Worm (Caenorhabditis elegans) whole organism, L3 larva: ENCODE results near the gene srz-25.

Experiments used
- R02D3.7 ChIP-seq: fragments of 150-350 bp; optimal IDR thresholded peaks from 2 replicates; lab custom pipeline; 2014; ENCODE audit warnings: missing biosample characterization, missing genetic modification characterization
- aly-2 ChIP-seq: fragments of 150-350 bp; optimal IDR thresholded peaks from 2 replicates; lab custom pipeline; 2014; ENCODE audit warnings: missing biosample characterization, missing genetic modification characterization
- ama-1 ChIP-seq: fragments of 150-350 bp; optimal IDR thresholded peaks from 2 replicates; lab custom pipeline; 2018
- ceh-82 ChIP-seq: fragments of 150-350 bp; optimal IDR thresholded peaks from 2 replicates; lab custom pipeline; 2014; ENCODE audit warnings: missing biosample characterization, missing genetic modification characterization
- ceh-9 ChIP-seq: sonication (generic microtip); optimal IDR thresholded peaks from 2 replicates; lab custom pipeline; 2018; ENCODE audit warnings: missing biosample characterization, missing genetic modification characterization
- daf-12 ChIP-seq: fragments of 150-350 bp; optimal IDR thresholded peaks from 2 replicates; lab custom pipeline; 2014; ENCODE audit warnings: missing biosample characterization, missing genetic modification reagents, missing genetic modification characterization
- egl-27 ChIP-seq: sonication (generic microtip); optimal IDR thresholded peaks from 4 replicates; lab custom pipeline; 2017; ENCODE audit warnings: missing biosample characterization, missing genetic modification reagents, missing genetic modification characterization
- elt-1 ChIP-seq: fragments of 150-350 bp; optimal IDR thresholded peaks from 2 replicates; lab custom pipeline; 2014; ENCODE audit warnings: missing biosample characterization, missing genetic modification characterization
- elt-2 ChIP-seq: sonication (generic microtip); optimal IDR thresholded peaks from 2 replicates; lab custom pipeline; 2016; ENCODE audit warnings: missing genetic modification reagents, mild to moderate bottlenecking, missing genetic modification characterization, missing compliant biosample characterization
- elt-3 ChIP-seq, 3 experiments: fragments of 150-350 bp in 1 of 3; sonication (generic microtip) in 2 of 3; optimal IDR thresholded peaks; 2 replicates in 2 of 3; 4 replicates in 1 of 3; lab custom pipeline; 2014 to 2017; ENCODE audit warnings: missing biosample characterization in 3 of 3, missing genetic modification characterization in 3 of 3
- fkh-10 ChIP-seq: sonication (generic microtip); optimal IDR thresholded peaks from 2 replicates; lab custom pipeline; 2017; ENCODE audit warnings: missing biosample characterization, missing genetic modification reagents, missing genetic modification characterization
- fkh-2 ChIP-seq: fragments of 150-350 bp; optimal IDR thresholded peaks from 2 replicates; lab custom pipeline; 2014; ENCODE audit warnings: missing biosample characterization, missing genetic modification reagents, missing genetic modification characterization
- fos-1 ChIP-seq: fragments of 150-350 bp; optimal IDR thresholded peaks from 2 replicates; lab custom pipeline; 2014; ENCODE audit warnings: missing biosample characterization, missing genetic modification characterization
- lin-15B ChIP-seq: fragments of 150-350 bp; optimal IDR thresholded peaks from 2 replicates; lab custom pipeline; 2014; ENCODE audit warnings: missing biosample characterization, missing genetic modification characterization
- lin-39 ChIP-seq: fragments of 150-350 bp; optimal IDR thresholded peaks from 2 replicates; lab custom pipeline; 2018; ENCODE audit warnings: missing biosample characterization, missing genetic modification reagents, missing genetic modification characterization
- lsy-12 ChIP-seq: sonication (generic microtip); optimal IDR thresholded peaks from 2 replicates; lab custom pipeline; 2016; ENCODE audit warnings: mild to moderate bottlenecking, missing genetic modification characterization, missing compliant biosample characterization
- mdl-1 ChIP-seq: fragments of 150-350 bp; optimal IDR thresholded peaks from 2 replicates; lab custom pipeline; 2014; ENCODE audit warnings: missing biosample characterization, missing genetic modification characterization
- nfya-1 ChIP-seq: sonication (generic microtip); optimal IDR thresholded peaks from 2 replicates; lab custom pipeline; 2017; ENCODE audit warnings: missing genetic modification characterization, mild to moderate bottlenecking, missing compliant biosample characterization, antibody characterized with exemption, moderate library complexity; ENCODE audit not compliant: insufficient read depth
- nhr-11 ChIP-seq: fragments of 150-350 bp; optimal IDR thresholded peaks from 2 replicates; lab custom pipeline; 2014; ENCODE audit warnings: missing biosample characterization, missing genetic modification characterization
- nhr-23 ChIP-seq: fragments of 150-350 bp; optimal IDR thresholded peaks from 2 replicates; lab custom pipeline; 2014; ENCODE audit warnings: missing biosample characterization, missing genetic modification reagents, missing genetic modification characterization
- nhr-28 ChIP-seq: fragments of 150-350 bp; optimal IDR thresholded peaks from 2 replicates; lab custom pipeline; 2014; ENCODE audit warnings: missing biosample characterization, missing genetic modification characterization
- nhr-43 ChIP-seq: sonication (generic microtip); optimal IDR thresholded peaks from 2 replicates; lab custom pipeline; 2016; ENCODE audit warnings: mild to moderate bottlenecking, missing genetic modification characterization, missing compliant biosample characterization; ENCODE audit not compliant: poor library complexity, severe bottlenecking
- nhr-67 ChIP-seq: fragments of 150-350 bp; optimal IDR thresholded peaks from 2 replicates; lab custom pipeline; 2014; ENCODE audit warnings: missing biosample characterization, missing genetic modification characterization
- nhr-76 ChIP-seq: fragments of 150-350 bp; sonication (generic microtip); optimal IDR thresholded peaks from 5 replicates; lab custom pipeline; 2014; ENCODE audit warnings: missing biosample characterization, missing genetic modification characterization
- nhr-77 ChIP-seq: fragments of 150-350 bp; optimal IDR thresholded peaks from 2 replicates; lab custom pipeline; 2014; ENCODE audit warnings: missing biosample characterization, missing genetic modification characterization
- pqm-1 ChIP-seq: fragments of 150-350 bp; optimal IDR thresholded peaks from 2 replicates; lab custom pipeline; 2017; ENCODE audit warnings: missing biosample characterization, missing genetic modification characterization, inconsistent platforms
- tbx-2 ChIP-seq: sonication (generic microtip); optimal IDR thresholded peaks from 2 replicates; lab custom pipeline; 2016; ENCODE audit warnings: mild to moderate bottlenecking, missing genetic modification characterization, missing compliant biosample characterization
- unc-39 ChIP-seq: sonication (generic microtip); optimal IDR thresholded peaks from 4 replicates; lab custom pipeline; 2017; ENCODE audit warnings: missing biosample characterization, missing genetic modification characterization
- unc-62 ChIP-seq: fragments of 150-350 bp; sonication (generic microtip); optimal IDR thresholded peaks from 4 replicates; lab custom pipeline; 2014; ENCODE audit warnings: missing biosample characterization, missing genetic modification reagents, missing genetic modification characterization
- ztf-4 ChIP-seq: fragments of 150-350 bp; optimal IDR thresholded peaks from 2 replicates; lab custom pipeline; 2014; ENCODE audit warnings: missing biosample characterization, missing genetic modification characterization

srz-25 gene

ce11 chrV:17506289-17506688, 34.1 kb upstream of the srz-25 start, which contains the start of gene srw-31:
Gene srw-31, plus strand, starts transcription at chrV:17506589.
- TF ChIP-seq unc-62 (GFP tag; lab: Kevin White, UChicago) = no peak
- no peak for TF ChIP-seq fkh-2 (tag; lab: Kevin White, UChicago)
- no peak for TF ChIP-seq nhr-11
- no peak for TF ChIP-seq ama-1 (lab: Kevin White, UChicago)
- TF ChIP-seq nhr-43 (tag; lab: Kevin White, UChicago) = no peak
- TF ChIP-seq lin-39 = no peak
- TF ChIP-seq R02D3.7 (tag; lab: Kevin White, UChicago) = no peak

DNA sequence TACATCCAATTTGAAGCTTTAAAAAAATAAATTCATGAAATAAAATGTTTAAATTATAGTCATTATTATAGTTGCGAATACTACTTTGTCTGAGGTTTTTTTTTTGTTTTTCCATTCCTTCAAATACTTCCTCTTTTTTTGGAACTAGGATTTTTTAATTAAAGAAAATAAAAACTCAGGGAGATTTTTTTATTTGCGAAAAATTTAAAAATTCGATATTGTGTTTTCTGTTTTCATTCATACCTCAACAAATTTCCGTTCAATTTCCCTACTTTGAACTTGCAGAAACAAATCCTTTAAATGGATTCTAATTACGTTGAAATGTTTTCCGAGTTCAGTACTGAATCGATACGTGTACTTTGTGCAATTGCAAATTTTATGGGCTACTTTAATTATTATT, 31.9 kb upstream of the srz-25 start, which contains the start of gene srw-32:
TSS of gene srw-32 (plus strand) at position 301 of the 400 bp plus-strand sequence.
- no peak for TF ChIP-seq aly-2 (tag; lab: Kevin White, UChicago)
- no peak for TF ChIP-seq ztf-4
- no peak for TF ChIP-seq nhr-28

DNA sequence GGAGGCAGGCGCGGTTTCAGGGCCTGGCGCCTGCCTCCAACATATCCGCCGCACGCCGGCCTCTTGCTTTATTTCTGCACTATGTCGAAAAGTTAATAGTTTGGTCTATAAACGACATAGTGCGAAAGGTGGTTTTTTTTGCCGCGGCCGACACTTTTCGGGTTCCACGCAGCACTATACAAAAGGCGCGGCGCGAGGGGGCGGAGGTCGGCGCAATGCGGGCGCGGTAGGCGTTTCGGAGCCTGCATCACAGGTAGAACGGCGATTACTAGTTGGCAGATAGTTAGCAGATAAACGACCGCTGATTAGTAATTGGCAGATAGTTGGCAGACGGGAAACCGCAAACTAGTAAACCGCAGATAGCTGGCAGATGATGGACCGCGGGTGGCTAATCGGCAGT, 27.6 kb upstream of the srz-25 start:
- TF ChIP-seq pqm-1 (tag; lab: Kevin White, UChicago) (no peak), unc-39 (tag; lab: Kevin White, UChicago) (no peak), nhr-43 (tag; lab: Kevin White, UChicago) (no peak), elt-3 (tag; optimal IDR thresholded peaks at IDR 0.05; lab: Kevin White, UChicago) (no peak)

ce11 chrV:17513831-17514230, 26.6 kb upstream of the srz-25 start:
- TF ChIP-seq elt-2 (tag; lab: Kevin White, UChicago) (no peak), nhr-76 (tag; lab: Kevin White, UChicago) (no peak), R02D3.7 (tag; lab: Kevin White, UChicago) (no peak), fos-1 (tag; lab: Kevin White, UChicago) (no peak), elt-1 (tag; lab: Kevin White, UChicago) (no peak), nhr-67 (tag; lab: Kevin White, UChicago) (no peak), lsy-12 (tag; lab: Kevin White, UChicago) (no peak), nhr-77 (tag; lab: Kevin White, UChicago) (no peak), elt-3 (tag; optimal IDR thresholded peaks at IDR 0.05; lab: Kevin White, UChicago) (no peak), fkh-10 (GFP tag; lab: Kevin White, UChicago) (no peak), fkh-2 (tag; lab: Kevin White, UChicago) (no peak), ama-1 (lab: Kevin White, UChicago) (no peak), daf-12 (no peak), tbx-2 (tag; lab: Kevin White, UChicago) (no peak)

DNA sequence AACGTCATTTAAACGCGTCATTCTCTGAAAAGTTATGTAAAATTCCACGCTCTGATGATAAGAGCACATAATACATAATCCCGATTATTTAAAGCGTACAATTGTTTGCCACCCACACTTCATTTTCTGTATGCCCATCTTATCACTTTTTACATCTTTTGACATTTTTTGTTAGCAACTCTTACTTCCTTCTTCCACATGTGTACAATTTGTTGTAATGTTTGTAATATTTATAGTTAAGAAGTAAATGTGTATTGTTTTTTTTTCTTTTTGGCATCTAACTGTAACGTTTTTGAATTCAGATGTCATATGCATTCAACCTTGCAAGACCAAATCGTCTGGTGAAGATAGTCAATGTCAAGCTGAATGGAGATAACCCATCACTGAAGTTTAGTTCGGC, 19.7 kb upstream of the srz-25 start, which contains the start of gene fbxa-136:
TSS of gene fbxa-136 (plus strand) at position 301 of the 400 bp plus-strand sequence.
- peak; percentile 69 for TF ChIP-seq pqm-1 (tag; lab: Kevin White, UChicago)
- peak; percentile 29 for TF ChIP-seq elt-2 (tag; lab: Kevin White, UChicago)
- TF ChIP-seq ceh-82 = no peak

ce11 chrV:17527729-17528128, 12.7 kb upstream of the srz-25 start, which contains the start of gene srz-90:
Gene srz-90, plus strand, starts transcription at chrV:17528029.
- TF ChIP-seq elt-2 (tag; lab: Kevin White, UChicago) (no peak), fkh-2 (tag; lab: Kevin White, UChicago) (no peak), nfya-1 (tag; lab: Kevin White, UChicago) (no peak), lsy-12 (tag; lab: Kevin White, UChicago) (no peak)

DNA sequence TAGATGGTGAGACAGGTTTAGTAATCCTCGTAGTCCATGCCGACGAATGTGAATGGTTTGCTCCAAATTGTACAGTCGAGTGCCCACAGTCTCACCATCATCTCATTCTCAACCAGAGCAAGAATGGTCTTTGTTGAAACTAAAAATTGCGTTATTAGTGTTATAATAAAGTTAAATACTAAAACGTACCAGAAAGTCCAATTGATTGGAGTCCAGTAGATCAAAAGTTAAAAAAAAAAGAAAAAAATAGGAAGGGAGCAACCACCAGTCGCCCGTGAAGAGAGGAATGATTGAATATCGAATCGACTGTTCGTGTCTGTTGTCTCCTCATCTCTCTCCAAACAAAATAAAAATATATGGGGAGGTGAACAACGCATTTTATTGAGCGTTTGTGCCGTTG, 9.9 kb upstream of the srz-25 start, which contains the start of gene C18D4.12:
TSS of gene C18D4.12 (minus strand) at position 101 of the 400 bp plus-strand sequence.
- no peak for TF ChIP-seq unc-62 (GFP tag; lab: Kevin White, UChicago)
- TF ChIP-seq nfya-1 (tag; lab: Kevin White, UChicago) = no peak
- no peak for TF ChIP-seq egl-27 (tag; lab: Kevin White, UChicago)

ce11 chrV:17531410-17531809, 9.0 kb upstream of the srz-25 start, which contains the start of gene C18D4.4:
Gene C18D4.4, minus strand, starts transcription at chrV:17531510.
- TF ChIP-seq ama-1 (lab: Kevin White, UChicago) (no peak), mdl-1 (tag; lab: Kevin White, UChicago) (no peak), ceh-9 (tag; lab: Kevin White, UChicago) (no peak), nhr-23 (tag; lab: Kevin White, UChicago) (no peak), lin-15B (tag; lab: Kevin White, UChicago) (no peak), elt-1 (tag; lab: Kevin White, UChicago) (no peak), nhr-43 (tag; lab: Kevin White, UChicago) (no peak), egl-27 (tag; lab: Kevin White, UChicago) (no peak)
